Fruit fly (Drosophila melanogaster) whole organism, pupa: ENCODE measurements around the gene CG6409.

Experiments
- CG10348 ChIP-seq: fragments of 200-800 bp; sonication (Bioruptor generic); IDR thresholded peaks from 2 replicates; pipeline ENCODE4 v1.3.6; 2022; ENCODE audit warnings: missing biosample characterization, missing genetic modification characterization
- CG12605 ChIP-seq: fragments of 200-800 bp; sonication (Bioruptor generic); IDR thresholded peaks from 2 replicates; pipeline ENCODE4 v1.3.6; 2022; ENCODE audit warnings: missing biosample characterization, missing genetic modification characterization
- CG17806 ChIP-seq: fragments of 200-800 bp; sonication (Bioruptor generic); optimal IDR thresholded peaks from 2 replicates; lab custom pipeline; 2018; ENCODE audit warnings: missing biosample characterization, mild to moderate bottlenecking, missing genetic modification characterization, moderate library complexity
- CG32121 ChIP-seq: fragments of 200-800 bp; sonication (Bioruptor generic); IDR thresholded peaks from 2 replicates; pipeline ENCODE4 v1.3.6; 2022; ENCODE audit warnings: missing biosample characterization, missing genetic modification characterization
- CG34367 ChIP-seq: fragments of 200-800 bp; sonication (Bioruptor generic); optimal IDR thresholded peaks from 2 replicates; lab custom pipeline; 2018; ENCODE audit warnings: missing biosample characterization, mild to moderate bottlenecking, missing genetic modification characterization
- CG8301 ChIP-seq: fragments of 200-800 bp; sonication (Bioruptor generic); optimal IDR thresholded peaks from 2 replicates; lab custom pipeline; 2018; ENCODE audit warnings: missing biosample characterization, mild to moderate bottlenecking, missing genetic modification characterization
- D1 ChIP-seq: fragments of 200-800 bp; sonication (Bioruptor generic); optimal IDR thresholded peaks from 2 replicates; lab custom pipeline; 2018; ENCODE audit warnings: missing biosample characterization, mild to moderate bottlenecking, missing genetic modification characterization, moderate library complexity
- EcR ChIP-seq: fragments of 200-800 bp; sonication (Bioruptor generic); optimal IDR thresholded peaks from 3 replicates; lab custom pipeline; 2019; ENCODE audit warnings: missing biosample characterization, missing genetic modification characterization, mild to moderate bottlenecking, moderate library complexity, missing genetic modification reagents
- Ets98B ChIP-seq: fragments of 200-800 bp; sonication (Bioruptor generic); IDR thresholded peaks from 2 replicates; pipeline ENCODE4 v1.3.6; 2022; ENCODE audit warnings: missing biosample characterization, missing genetic modification characterization
- Pif1A ChIP-seq: fragments of 200-800 bp; sonication (Bioruptor generic); optimal IDR thresholded peaks from 3 replicates; lab custom pipeline; 2016; ENCODE audit warnings: missing biosample characterization, missing genetic modification characterization
- fd96Ca ChIP-seq: fragments of 200-800 bp; sonication (Bioruptor generic); IDR thresholded peaks from 3 replicates; pipeline ENCODE4 v1.3.6; 2022; ENCODE audit warnings: missing biosample characterization, missing genetic modification characterization
- gl ChIP-seq: fragments of 200-800 bp; sonication (Bioruptor generic); optimal IDR thresholded peaks from 2 replicates; lab custom pipeline; 2018; ENCODE audit warnings: missing biosample characterization, mild to moderate bottlenecking, missing genetic modification characterization
- rn ChIP-seq: fragments of 200-800 bp; sonication (Bioruptor generic); IDR thresholded peaks from 2 replicates; pipeline ENCODE4 v1.3.6; 2022; ENCODE audit warnings: missing biosample characterization, missing genetic modification characterization

dm6 chr3L:10918454-10918853 lies 36.3 kb upstream of the CG6409 start:
- TF ChIP-seq CG32121 (GFP tag; lab: Robert Waterston, UW) = no peak
- no peak for TF ChIP-seq CG8301 (tag; lab: Kevin White, UChicago)
- TF ChIP-seq D1 = no peak
- TF ChIP-seq gl = no peak
- TF ChIP-seq CG10348 (GFP tag; lab: Robert Waterston, UW) = no peak
- TF ChIP-seq CG34367 (tag; lab: Kevin White, UChicago) = no peak
- no peak for TF ChIP-seq CG17806 (tag; lab: Kevin White, UChicago)
- no peak for TF ChIP-seq rn (GFP tag; lab: Robert Waterston, UW)
- TF ChIP-seq Ets98B (GFP tag; lab: Robert Waterston, UW) = no peak
- TF ChIP-seq CG12605 (GFP tag; lab: Robert Waterston, UW) = no peak
- no peak for TF ChIP-seq Pif1A (GFP tag; lab: Kevin White, UChicago)
- TF ChIP-seq fd96Ca = no peak
- no peak for TF ChIP-seq EcR (GFP tag; lab: Kevin White, UChicago)
